Worm (Caenorhabditis elegans) whole organism, mixed stage, embryonic: ENCODE data around the gene F26G1.15.

Experiments
- elt-3 ChIP-seq: fragments of 150-350 bp; optimal IDR thresholded peaks from 2 replicates; lab custom pipeline; 2014; ENCODE audit warnings: missing biosample characterization, missing genetic modification characterization
- hlh-1 ChIP-seq: fragments of 150-350 bp; optimal IDR thresholded peaks from 2 replicates; lab custom pipeline; 2014; ENCODE audit warnings: missing biosample characterization, missing genetic modification reagents, missing genetic modification characterization
- nhr-12 ChIP-seq: fragments of 150-350 bp; optimal IDR thresholded peaks from 2 replicates; lab custom pipeline; 2014; ENCODE audit warnings: missing biosample characterization, missing genetic modification characterization
- nhr-2 ChIP-seq: fragments of 150-350 bp; optimal IDR thresholded peaks from 2 replicates; lab custom pipeline; 2014; ENCODE audit warnings: missing biosample characterization, missing genetic modification characterization
- pha-4 ChIP-seq: fragments of 150-350 bp; optimal IDR thresholded peaks from 2 replicates; lab custom pipeline; 2018; ENCODE audit warnings: missing biosample characterization, missing genetic modification reagents, missing genetic modification characterization
- unc-62 ChIP-seq: fragments of 150-350 bp; optimal IDR thresholded peaks from 2 replicates; lab custom pipeline; 2014; ENCODE audit warnings: missing biosample characterization, missing genetic modification reagents, missing genetic modification characterization
- ztf-11 ChIP-seq: fragments of 150-350 bp; optimal IDR thresholded peaks from 2 replicates; lab custom pipeline; 2014; ENCODE audit warnings: missing biosample characterization, missing genetic modification characterization

- no peak for TF ChIP-seq pha-4 (tag; lab: Kevin White, UChicago)
- TF ChIP-seq elt-3, result no peak
- TF ChIP-seq nhr-2 (tag; lab: Kevin White, UChicago), result no peak
- no peak for TF ChIP-seq hlh-1 (tag; lab: Kevin White, UChicago)
- no peak for TF ChIP-seq unc-62 (GFP tag; lab: Kevin White, UChicago)
- TF ChIP-seq nhr-12 (tag; lab: Kevin White, UChicago), result no peak
- TF ChIP-seq ztf-11 (tag; lab: Kevin White, UChicago), result no peak
These were observed 7.0 kb downstream of the F26G1.15 start, which contains the start of gene C33F10.14 for ce11 chrII:4797071-4797470.
